Worm (Caenorhabditis elegans) whole organism, L1 larva: ENCODE data around the gene C32D5.8.

Source experiments
- ces-1 ChIP-seq: fragments of 150-350 bp; optimal IDR thresholded peaks from 2 replicates; lab custom pipeline; 2014; ENCODE audit warnings: missing biosample characterization, missing genetic modification reagents, missing genetic modification characterization
- egl-13 ChIP-seq: sonication (generic microtip); optimal IDR thresholded peaks from 2 replicates; lab custom pipeline; 2016; ENCODE audit warnings: missing genotype, missing genetic modification reagents, missing genetic modification characterization, missing compliant biosample characterization
- lin-14 ChIP-seq: fragments of 200-800 bp; sonication (Bioruptor generic); optimal IDR thresholded peaks from 2 replicates; lab custom pipeline; 2018; ENCODE audit warnings: mild to moderate bottlenecking, missing genetic modification characterization, moderate library complexity, missing compliant biosample characterization
- lin-15B ChIP-seq: fragments of 150-350 bp; sonication (generic microtip); optimal IDR thresholded peaks from 3 replicates; lab custom pipeline; 2014; ENCODE audit warnings: missing biosample characterization, missing genetic modification characterization
- skn-1 ChIP-seq: fragments of 150-350 bp; optimal IDR thresholded peaks from 2 replicates; lab custom pipeline; 2014; ENCODE audit warnings: missing biosample characterization, missing genetic modification characterization
- tbx-2 ChIP-seq: sonication (generic microtip); optimal IDR thresholded peaks from 2 replicates; lab custom pipeline; 2016; ENCODE audit warnings: missing genetic modification characterization, missing compliant biosample characterization
- unc-130 ChIP-seq: fragments of 150-350 bp; optimal IDR thresholded peaks from 2 replicates; lab custom pipeline; 2017; ENCODE audit warnings: missing biosample characterization, missing genetic modification characterization, inconsistent platforms
- vab-15 ChIP-seq: sonication (generic microtip); optimal IDR thresholded peaks from 2 replicates; lab custom pipeline; 2017; ENCODE audit warnings: missing genotype, mild to moderate bottlenecking, missing genetic modification characterization, missing compliant biosample characterization
- zag-1 ChIP-seq: fragments of 150-350 bp; optimal IDR thresholded peaks from 2 replicates; lab custom pipeline; 2014; ENCODE audit warnings: missing biosample characterization, missing genetic modification characterization
- ztf-11 ChIP-seq, 2 experiments: sonication (generic microtip); optimal IDR thresholded peaks; 2 replicates each; lab custom pipeline; 2016 to 2017; ENCODE audit warnings: missing genetic modification characterization in 2 of 2, missing biosample characterization in 1 of 2, missing compliant biosample characterization in 1 of 2
- ztf-4 ChIP-seq: fragments of 150-350 bp; optimal IDR thresholded peaks from 2 replicates; lab custom pipeline; 2014; ENCODE audit warnings: missing biosample characterization, missing genetic modification characterization

ce11 chrII:6324086-6324485 lies 21.7 kb downstream of the C32D5.8 start, which contains the start of gene sma-6:
- TF ChIP-seq lin-15B (tag; lab: Kevin White, UChicago) (no peak), ztf-4 (tag; lab: Kevin White, UChicago) (no peak), skn-1 (no peak), vab-15 (tag; lab: Kevin White, UChicago) (no peak), ztf-11 (tag; optimal IDR thresholded peaks at IDR 0.05; lab: Kevin White, UChicago) (no peak), tbx-2 (tag; lab: Kevin White, UChicago) (no peak), lin-14 (GFP tag; lab: Kevin White, UChicago) (peak; percentile 46), ces-1 (GFP tag; lab: Kevin White, UChicago) (no peak), egl-13 (tag; lab: Kevin White, UChicago) (no peak), zag-1 (no peak), unc-130 (no peak)
